Fruit fly (Drosophila melanogaster) whole organism, embryonic: Measurements from ENCODE around the gene mRpL10.

ENCODE experiments used
- Antp ChIP-seq: fragments of 200-800 bp; sonication (Bioruptor generic); optimal IDR thresholded peaks from 3 replicates; lab custom pipeline; 2016; ENCODE audit warnings: missing biosample characterization, missing genetic modification characterization
- Atf3 ChIP-seq: fragments of 200-800 bp; sonication (Bioruptor generic); optimal IDR thresholded peaks from 3 replicates; lab custom pipeline; 2016; ENCODE audit warnings: missing biosample characterization, missing genetic modification characterization
- Awh ChIP-seq: fragments of 200-800 bp; sonication (Bioruptor generic); IDR thresholded peaks from 2 replicates; pipeline ENCODE4, ENCODE4 v1.3.6; 2022; ENCODE audit warnings: missing biosample characterization, missing genetic modification characterization
- CG13424 ChIP-seq: fragments of 200-800 bp; sonication (Bioruptor generic); optimal IDR thresholded peaks from 2 replicates; lab custom pipeline; 2019; ENCODE audit warnings: missing biosample characterization, mild to moderate bottlenecking, missing genetic modification characterization, moderate library complexity
- CG14667 ChIP-seq: fragments of 200-800 bp; sonication (Bioruptor generic); IDR thresholded peaks from 2 replicates; pipeline ENCODE4 v1.3.6; 2022; ENCODE audit warnings: missing biosample characterization, missing genetic modification characterization
- CG15011 ChIP-seq: fragments of 200-800 bp; sonication (Bioruptor generic); optimal IDR thresholded peaks from 3 replicates; lab custom pipeline; 2018; ENCODE audit warnings: missing biosample characterization, mild to moderate bottlenecking, missing genetic modification characterization
- CG1603 ChIP-seq: fragments of 200-800 bp; sonication (Bioruptor generic); optimal IDR thresholded peaks from 2 replicates; lab custom pipeline; 2019; ENCODE audit warnings: missing biosample characterization, mild to moderate bottlenecking, missing genetic modification characterization, moderate library complexity
- CG18764 ChIP-seq: fragments of 200-800 bp; sonication (Bioruptor generic); optimal IDR thresholded peaks from 3 replicates; lab custom pipeline; 2016; ENCODE audit warnings: missing biosample characterization, missing genetic modification characterization
- CG2116 ChIP-seq: fragments of 200-800 bp; sonication (Bioruptor generic); optimal IDR thresholded peaks from 3 replicates; lab custom pipeline; 2018; ENCODE audit warnings: missing biosample characterization, mild to moderate bottlenecking, missing genetic modification characterization
- CG31365 ChIP-seq: fragments of 200-800 bp; sonication (Bioruptor generic); optimal IDR thresholded peaks from 2 replicates; lab custom pipeline; 2018; ENCODE audit warnings: missing biosample characterization, mild to moderate bottlenecking, missing genetic modification characterization
- CG34422 ChIP-seq: fragments of 200-800 bp; sonication (Bioruptor generic); IDR thresholded peaks from 3 replicates; pipeline ENCODE4 v1.3.6; 2022; ENCODE audit warnings: missing biosample characterization, missing genetic modification characterization
- CG5245 ChIP-seq: fragments of 200-800 bp; sonication (Bioruptor generic); optimal IDR thresholded peaks from 3 replicates; lab custom pipeline; 2016; ENCODE audit warnings: missing biosample characterization, missing genetic modification characterization
- CG6272 ChIP-seq: fragments of 200-800 bp; sonication (Bioruptor generic); IDR thresholded peaks from 2 replicates; pipeline ENCODE4 v1.3.6; 2022; ENCODE audit warnings: missing biosample characterization, missing genetic modification characterization
- CG9609 ChIP-seq: fragments of 200-800 bp; sonication (Bioruptor generic); optimal IDR thresholded peaks from 3 replicates; lab custom pipeline; 2016; ENCODE audit warnings: missing biosample characterization, missing genetic modification characterization
- CG9727 ChIP-seq: fragments of 200-800 bp; sonication (Bioruptor generic); optimal IDR thresholded peaks from 3 replicates; lab custom pipeline; 2017; ENCODE audit warnings: missing biosample characterization, mild to moderate bottlenecking, missing genetic modification characterization
- CkIIα-i1 ChIP-seq: fragments of 200-800 bp; sonication (Bioruptor generic); IDR thresholded peaks from 2 replicates; pipeline ENCODE4 v1.3.6; 2022; ENCODE audit warnings: missing biosample characterization, missing genetic modification characterization
- D ChIP-seq, 2 experiments: fragments of 200-800 bp in 1 of 2; fragments of >200 bp in 1 of 2; sonication (Bioruptor generic) in 1 of 2; optimal IDR thresholded peaks; 2 replicates in 1 of 2; 3 replicates in 1 of 2; lab custom pipeline; 2017; ENCODE audit warnings: mild to moderate bottlenecking in 1 of 2, missing biosample characterization in 1 of 2, missing genetic modification characterization in 1 of 2, missing genetic modification reagents in 1 of 2
- Dad ChIP-seq: fragments of 200-800 bp; sonication (Bioruptor generic); optimal IDR thresholded peaks from 3 replicates; lab custom pipeline; 2016; ENCODE audit warnings: missing biosample characterization, missing genetic modification characterization
- HLH54F ChIP-seq: fragments of 200-800 bp; sonication (Bioruptor generic); optimal IDR thresholded peaks from 3 replicates; lab custom pipeline; 2016; ENCODE audit warnings: missing biosample characterization, missing genetic modification characterization
- HmgZ ChIP-seq: fragments of 200-800 bp; sonication (Bioruptor generic); optimal IDR thresholded peaks from 2 replicates; lab custom pipeline; 2018; ENCODE audit warnings: missing biosample characterization, mild to moderate bottlenecking, missing genetic modification characterization
- Jarid2 ChIP-seq: fragments of 200-800 bp; sonication (Bioruptor generic); optimal IDR thresholded peaks from 3 replicates; lab custom pipeline; 2017; ENCODE audit warnings: mild to moderate bottlenecking, missing biosample characterization, missing genetic modification reagents, missing genetic modification characterization
- MBD-R2 ChIP-seq: fragments of 200-800 bp; sonication (Bioruptor generic); IDR thresholded peaks from 2 replicates; pipeline ENCODE4 v1.3.6; 2022; ENCODE audit warnings: missing biosample characterization, missing genetic modification characterization
- Max ChIP-seq: fragments of 200-800 bp; sonication (Bioruptor generic); optimal IDR thresholded peaks from 2 replicates; lab custom pipeline; 2016; ENCODE audit warnings: missing biosample characterization, mild to moderate bottlenecking, missing genetic modification characterization
- NK7.1 ChIP-seq: fragments of 200-800 bp; sonication (Bioruptor generic); optimal IDR thresholded peaks from 3 replicates; lab custom pipeline; 2016; ENCODE audit warnings: missing biosample characterization, missing genetic modification characterization
- Oli ChIP-seq: fragments of 200-800 bp; sonication (Bioruptor generic); optimal IDR thresholded peaks from 2 replicates; lab custom pipeline; 2018; ENCODE audit warnings: missing biosample characterization, mild to moderate bottlenecking, missing genetic modification characterization, moderate library complexity
- Rfx ChIP-seq: fragments of 200-800 bp; sonication (Bioruptor generic); IDR thresholded peaks from 2 replicates; pipeline ENCODE4 v1.3.6; 2022; ENCODE audit warnings: missing biosample characterization, missing genetic modification characterization
- Rx ChIP-seq: fragments of 200-800 bp; sonication (Bioruptor generic); IDR thresholded peaks from 2 replicates; pipeline ENCODE4 v1.3.6; 2022; ENCODE audit warnings: missing biosample characterization, missing genetic modification characterization
- Taf1 ChIP-seq: fragments of 200-800 bp; sonication (Bioruptor generic); IDR thresholded peaks from 2 replicates; pipeline ENCODE4 v1.3.6; 2022; ENCODE audit warnings: missing biosample characterization, missing genetic modification characterization
- Xbp1 ChIP-seq: fragments of 200-800 bp; sonication (Bioruptor generic); optimal IDR thresholded peaks from 3 replicates; lab custom pipeline; 2016; ENCODE audit warnings: missing biosample characterization, mild to moderate bottlenecking, missing genetic modification characterization
- YL-1 ChIP-seq: fragments of 200-800 bp; sonication (Bioruptor generic); optimal IDR thresholded peaks from 3 replicates; lab custom pipeline; 2017; ENCODE audit warnings: missing biosample characterization, mild to moderate bottlenecking, missing genetic modification characterization
- ap ChIP-seq: fragments of 200-800 bp; sonication (Bioruptor generic); IDR thresholded peaks from 2 replicates; pipeline ENCODE4 v1.3.6; 2022; ENCODE audit warnings: missing biosample characterization, missing genetic modification characterization
- bowl ChIP-seq: fragments of 200-800 bp; sonication (Bioruptor generic); IDR thresholded peaks from 2 replicates; pipeline ENCODE4 v1.3.6; 2022; ENCODE audit warnings: missing biosample characterization, missing genetic modification characterization
- btn ChIP-seq: fragments of 200-800 bp; sonication (Bioruptor generic); optimal IDR thresholded peaks from 2 replicates; lab custom pipeline; 2016; ENCODE audit warnings: missing biosample characterization, missing genetic modification characterization
- dmrt99B ChIP-seq: fragments of 200-800 bp; sonication (Bioruptor generic); optimal IDR thresholded peaks from 2 replicates; lab custom pipeline; 2018; ENCODE audit warnings: missing biosample characterization, mild to moderate bottlenecking, missing genetic modification characterization, moderate library complexity
- emc ChIP-seq: fragments of 200-800 bp; sonication (Bioruptor generic); optimal IDR thresholded peaks from 2 replicates; lab custom pipeline; 2016; ENCODE audit warnings: missing biosample characterization, missing genetic modification characterization
- eve ChIP-seq, 2 experiments: fragments of >200 bp; optimal IDR thresholded peaks; 2 replicates each; lab custom pipeline; 2017; ENCODE audit warnings: missing biosample characterization in 2 of 2, missing genetic modification characterization in 2 of 2
- fd3F ChIP-seq: fragments of 200-800 bp; sonication (Bioruptor generic); optimal IDR thresholded peaks from 2 replicates; lab custom pipeline; 2018; ENCODE audit warnings: missing biosample characterization, mild to moderate bottlenecking, missing genetic modification characterization, moderate library complexity
- hkb ChIP-seq, 2 experiments: fragments of 200-800 bp in 1 of 2; fragments of >200 bp in 1 of 2; sonication (Bioruptor generic) in 1 of 2; IDR thresholded peaks in 1 of 2; optimal IDR thresholded peaks in 1 of 2; 2 replicates each; pipeline versions ENCODE4 v1.3.6 to Lab custom; 2017 to 2022; ENCODE audit warnings: missing biosample characterization in 1 of 2, missing genetic modification characterization in 1 of 2
- hth ChIP-seq: fragments of >200 bp; optimal IDR thresholded peaks from 2 replicates; lab custom pipeline; 2017; ENCODE audit warnings: inconsistent platforms
- nerfin-1 ChIP-seq: fragments of 200-800 bp; sonication (Bioruptor generic); optimal IDR thresholded peaks from 3 replicates; lab custom pipeline; 2019; ENCODE audit warnings: missing biosample characterization, mild to moderate bottlenecking, missing genetic modification characterization, moderate library complexity
- nerfin-2 ChIP-seq: fragments of 200-800 bp; sonication (Bioruptor generic); IDR thresholded peaks from 2 replicates; pipeline ENCODE4 v1.3.6; 2022; ENCODE audit warnings: missing biosample characterization, missing genetic modification characterization; ENCODE audit not compliant: partially characterized antibody
- nmo ChIP-seq: fragments of 200-800 bp; sonication (Bioruptor generic); optimal IDR thresholded peaks from 2 replicates; lab custom pipeline; 2018; ENCODE audit warnings: missing biosample characterization, mild to moderate bottlenecking, missing genetic modification characterization, moderate library complexity
- pb ChIP-seq: fragments of 200-800 bp; sonication (Bioruptor generic); optimal IDR thresholded peaks from 3 replicates; lab custom pipeline; 2016; ENCODE audit warnings: missing biosample characterization, missing genetic modification characterization
- pnt ChIP-seq: fragments of 200-800 bp; sonication (Bioruptor generic); optimal IDR thresholded peaks from 3 replicates; lab custom pipeline; 2016; ENCODE audit warnings: missing biosample characterization, missing genetic modification characterization
- sisA ChIP-seq: fragments of 200-800 bp; sonication (Bioruptor generic); IDR thresholded peaks from 2 replicates; pipeline ENCODE4 v1.3.6; 2022; ENCODE audit warnings: missing biosample characterization, missing genetic modification characterization
- so ChIP-seq: fragments of 200-800 bp; sonication (Bioruptor generic); IDR thresholded peaks from 3 replicates; pipeline ENCODE4 v1.3.6; 2022; ENCODE audit warnings: missing biosample characterization, missing genetic modification characterization
- unpg ChIP-seq: fragments of 200-800 bp; sonication (Bioruptor generic); optimal IDR thresholded peaks from 3 replicates; lab custom pipeline; 2018; ENCODE audit warnings: missing biosample characterization, mild to moderate bottlenecking, missing genetic modification characterization, moderate library complexity
- vfl ChIP-seq: fragments of 200-800 bp; sonication (Bioruptor generic); optimal IDR thresholded peaks from 2 replicates; lab custom pipeline; 2016; ENCODE audit warnings: missing biosample characterization, missing genetic modification characterization
- wor ChIP-seq: fragments of 200-800 bp; sonication (Bioruptor generic); IDR thresholded peaks from 2 replicates; pipeline ENCODE4 v1.3.6; 2022; ENCODE audit warnings: missing biosample characterization, missing genetic modification characterization
- z ChIP-seq: fragments of 200-800 bp; sonication (Bioruptor generic); IDR thresholded peaks from 3 replicates; pipeline ENCODE4 v1.3.6; 2022; ENCODE audit warnings: missing biosample characterization, missing genetic modification characterization
- zen ChIP-seq: fragments of 200-800 bp; sonication (Bioruptor generic); optimal IDR thresholded peaks from 3 replicates; lab custom pipeline; 2018; ENCODE audit warnings: missing biosample characterization, mild to moderate bottlenecking, missing genetic modification characterization, moderate library complexity

The mRpL10 gene

DNA sequence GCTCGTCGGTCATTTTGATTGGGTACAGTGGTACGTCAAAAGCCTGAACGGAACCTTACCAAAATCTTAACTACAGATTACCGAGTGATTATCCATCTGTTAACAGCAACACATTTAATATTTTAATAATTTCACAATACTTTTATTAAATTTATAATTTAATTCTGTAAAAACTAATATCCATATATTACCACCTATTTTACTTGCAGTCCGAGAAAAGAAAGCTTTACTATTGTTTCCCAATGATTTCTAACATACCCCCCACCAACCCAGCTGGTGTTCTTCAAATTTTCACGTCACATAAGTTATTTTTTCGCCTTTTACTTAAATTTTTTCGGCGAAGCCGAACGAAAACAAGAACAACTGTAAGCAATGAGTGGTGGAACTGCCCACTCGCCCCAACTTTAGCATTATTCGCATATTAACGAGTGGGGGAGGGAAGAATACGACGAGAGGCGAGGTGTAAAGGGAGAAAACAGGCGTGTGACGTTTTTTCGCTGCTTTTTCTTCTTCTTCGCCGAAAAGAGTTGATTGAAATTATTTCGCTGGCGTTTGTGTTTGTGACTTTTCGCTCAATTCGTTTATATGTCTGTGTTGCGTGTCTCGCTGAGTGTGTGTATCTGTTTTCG lies 44.4 kb downstream of the mRpL10 start (continued):
- TF ChIP-seq Taf1 (GFP tag; lab: Robert Waterston, UW) (peak; percentile 36; the same call in 1 of the 2 replicates), CG1603 (tag; lab: Kevin White, UChicago) (no peak), btn (GFP tag; lab: Kevin White, UChicago) (no peak), CG9727 (GFP tag; lab: Kevin White, UChicago) (peak; percentile 80), pnt (GFP tag; lab: Kevin White, UChicago) (no peak), MBD-R2 (GFP tag; lab: Robert Waterston, UW) (no peak), hkb (optimal IDR thresholded peaks at IDR 0.05; lab: Kevin White, UChicago) (no peak), hkb (GFP tag; IDR thresholded peaks at IDR 0.05; lab: Robert Waterston, UW) (no peak), Antp (GFP tag; lab: Kevin White, UChicago) (no peak), CG18764 (no peak), CG5245 (GFP tag; lab: Kevin White, UChicago) (no peak), CkIIα-i1 (GFP tag; lab: Robert Waterston, UW) (no peak), Dad (GFP tag; lab: Kevin White, UChicago) (no peak), nmo (GFP tag; lab: Kevin White, UChicago) (peak; percentile 40), Rx (GFP tag; lab: Robert Waterston, UW) (no peak), zen (no peak), sisA (GFP tag; lab: Robert Waterston, UW) (0 out of 2 replicates have a peak, but pooled peaks have one; percentile 12), hth (lab: Kevin White, UChicago) (no peak), CG13424 (tag; lab: Kevin White, UChicago) (peak; percentile 45), vfl (GFP tag; lab: Kevin White, UChicago) (no peak), pb (GFP tag; lab: Kevin White, UChicago) (no peak), Awh (no peak), D (optimal IDR thresholded peaks at IDR 0.05; lab: Kevin White, UChicago) (no peak), D (GFP tag; optimal IDR thresholded peaks at IDR 0.05; lab: Kevin White, UChicago) (no peak), CG14667 (GFP tag; lab: Robert Waterston, UW) (no peak), CG15011 (peak; percentile 53), HmgZ (tag; lab: Kevin White, UChicago) (peak; percentile 20), z (GFP tag; lab: Robert Waterston, UW) (no peak), dmrt99B (tag; lab: Kevin White, UChicago) (peak; percentile 59), CG31365 (tag; lab: Kevin White, UChicago) (no peak), Jarid2 (GFP tag; lab: Kevin White, UChicago) (no peak), wor (GFP tag; lab: Robert Waterston, UW) (no peak), fd3F (peak; percentile 50), YL-1 (GFP tag; lab: Kevin White, UChicago) (no peak), nerfin-1 (no peak), CG6272 (GFP tag; lab: Robert Waterston, UW) (no peak), emc (GFP tag; lab: Kevin White, UChicago) (no peak), Rfx (GFP tag; lab: Robert Waterston, UW) (peak; percentile 75), eve (GFP tag; optimal IDR thresholded peaks at IDR 0.05; lab: Kevin White, UChicago) (no peak), nerfin-2 (no peak), CG2116 (GFP tag; lab: Kevin White, UChicago) (no peak), bowl (no peak), Max (GFP tag; lab: Kevin White, UChicago) (no peak), Atf3 (no peak), CG9609 (GFP tag; lab: Kevin White, UChicago) (peak; percentile 6), CG34422 (GFP tag; lab: Robert Waterston, UW) (no peak), HLH54F (GFP tag; lab: Kevin White, UChicago) (no peak), ap (GFP tag; lab: Robert Waterston, UW) (no peak), Oli (tag; lab: Kevin White, UChicago) (peak; percentile 56), unpg (GFP tag; lab: Kevin White, UChicago) (peak; percentile 50), NK7.1 (GFP tag; lab: Kevin White, UChicago) (no peak), so (GFP tag; lab: Robert Waterston, UW) (no peak), Xbp1 (GFP tag; lab: Kevin White, UChicago) (peak; percentile 48)
